Worm (Caenorhabditis elegans): ENCODE measurements around the gene F56A8.3.

ce11 chrIII:13305537-13305936, 48.9 kb downstream of the F56A8.3 start:
- TF ChIP-seq cog-1 (tag; optimal IDR thresholded peaks at IDR 0.05) (no peak), flt-1 (GFP tag; IDR thresholded peaks at IDR 0.05) (no peak), tab-1 (GFP tag; IDR thresholded peaks at IDR 0.05) (no peak), ztf-29 (GFP tag; IDR thresholded peaks at IDR 0.05) (no peak), ref-1 (GFP tag; conservative IDR thresholded peaks at IDR 0.05) (no peak)

All from whole organism, midembryonic.